Worm (Caenorhabditis elegans) whole organism, mixed stage, embryonic: ENCODE measurements around the gene Y65A5A.1.
A peak's percentile ranks its signal among the peaks of the same experiment; 100 is the strongest.

Source experiments
- M03D4.4 ChIP-seq: sonication (generic microtip); optimal IDR thresholded peaks from 2 replicates; lab custom pipeline; 2017; ENCODE audit warnings: mild to moderate bottlenecking, missing genetic modification characterization, missing compliant biosample characterization
- bed-3 ChIP-seq: fragments of 200-800 bp; sonication (Bioruptor generic); optimal IDR thresholded peaks from 3 replicates; lab custom pipeline; 2018; ENCODE audit warnings: mild to moderate bottlenecking, missing genetic modification characterization, moderate library complexity, missing compliant biosample characterization
- blmp-1 ChIP-seq: fragments of 150-350 bp; optimal IDR thresholded peaks from 2 replicates; lab custom pipeline; 2014; ENCODE audit warnings: missing biosample characterization, missing genetic modification characterization
- ceh-39 ChIP-seq: fragments of 150-350 bp; optimal IDR thresholded peaks from 2 replicates; lab custom pipeline; 2014; ENCODE audit warnings: missing biosample characterization, missing genetic modification characterization
- ceh-43 ChIP-seq: fragments of 200-800 bp; sonication (Bioruptor generic); optimal IDR thresholded peaks from 2 replicates; lab custom pipeline; 2018; ENCODE audit warnings: mild to moderate bottlenecking, missing genetic modification characterization, moderate library complexity, missing compliant biosample characterization
- ceh-83 ChIP-seq: fragments of 200-800 bp; sonication (Bioruptor generic); optimal IDR thresholded peaks from 2 replicates; lab custom pipeline; 2018; ENCODE audit warnings: mild to moderate bottlenecking, missing genetic modification characterization, missing compliant biosample characterization
- ces-1 ChIP-seq: fragments of 150-350 bp; optimal IDR thresholded peaks from 2 replicates; lab custom pipeline; 2014; ENCODE audit warnings: missing biosample characterization, missing genetic modification reagents, missing genetic modification characterization
- cnd-1 ChIP-seq: fragments of 200-800 bp; sonication (Bioruptor generic); optimal IDR thresholded peaks from 2 replicates; lab custom pipeline; 2018; ENCODE audit warnings: mild to moderate bottlenecking, missing genetic modification characterization, missing compliant biosample characterization
- drap-1 ChIP-seq: fragments of 200-800 bp; sonication (Bioruptor generic); optimal IDR thresholded peaks from 3 replicates; lab custom pipeline; 2018; ENCODE audit warnings: mild to moderate bottlenecking, missing genetic modification characterization, missing compliant biosample characterization
- elt-1 ChIP-seq: sonication (generic microtip); optimal IDR thresholded peaks from 2 replicates; lab custom pipeline; 2017; ENCODE audit warnings: missing genetic modification characterization, mild to moderate bottlenecking, missing compliant biosample characterization, antibody characterized with exemption, moderate library complexity, borderline replicate concordance; ENCODE audit not compliant: insufficient read depth
- elt-3 ChIP-seq: fragments of 150-350 bp; optimal IDR thresholded peaks from 2 replicates; lab custom pipeline; 2014; ENCODE audit warnings: missing biosample characterization, missing genetic modification characterization
- flh-1 ChIP-seq: fragments of 200-800 bp; sonication (Bioruptor generic); optimal IDR thresholded peaks from 2 replicates; lab custom pipeline; 2018; ENCODE audit warnings: mild to moderate bottlenecking, missing genetic modification characterization, moderate library complexity, missing compliant biosample characterization
- ham-2 ChIP-seq: fragments of 200-800 bp; sonication (Bioruptor generic); optimal IDR thresholded peaks from 2 replicates; lab custom pipeline; 2018; ENCODE audit warnings: mild to moderate bottlenecking, missing genetic modification characterization, missing compliant biosample characterization
- hlh-1 ChIP-seq: fragments of 150-350 bp; optimal IDR thresholded peaks from 2 replicates; lab custom pipeline; 2014; ENCODE audit warnings: missing biosample characterization, missing genetic modification reagents, missing genetic modification characterization
- lin-13 ChIP-seq: fragments of 150-350 bp; optimal IDR thresholded peaks from 2 replicates; lab custom pipeline; 2014; ENCODE audit warnings: missing biosample characterization, missing genetic modification characterization
- lin-32 ChIP-seq: fragments of 200-800 bp; sonication (Bioruptor generic); optimal IDR thresholded peaks from 2 replicates; lab custom pipeline; 2018; ENCODE audit warnings: mild to moderate bottlenecking, missing genetic modification characterization, missing compliant biosample characterization
- mab-5 ChIP-seq: fragments of 150-350 bp; optimal IDR thresholded peaks from 2 replicates; lab custom pipeline; 2014; ENCODE audit warnings: missing biosample characterization, missing genetic modification characterization
- mep-1 ChIP-seq: fragments of 150-350 bp; optimal IDR thresholded peaks from 2 replicates; lab custom pipeline; 2017; ENCODE audit warnings: missing biosample characterization, missing genetic modification reagents, missing genetic modification characterization, inconsistent platforms
- mls-2 ChIP-seq: sonication (generic microtip); optimal IDR thresholded peaks from 2 replicates; lab custom pipeline; 2016; ENCODE audit warnings: mild to moderate bottlenecking, missing genetic modification characterization, moderate library complexity, missing compliant biosample characterization
- nhr-12 ChIP-seq: fragments of 150-350 bp; optimal IDR thresholded peaks from 2 replicates; lab custom pipeline; 2014; ENCODE audit warnings: missing biosample characterization, missing genetic modification characterization
- nhr-2 ChIP-seq: fragments of 150-350 bp; optimal IDR thresholded peaks from 2 replicates; lab custom pipeline; 2014; ENCODE audit warnings: missing biosample characterization, missing genetic modification characterization
- nhr-237 ChIP-seq: fragments of 150-350 bp; optimal IDR thresholded peaks from 2 replicates; lab custom pipeline; 2014; ENCODE audit warnings: missing biosample characterization, missing genetic modification characterization
- nhr-28 ChIP-seq: fragments of 150-350 bp; optimal IDR thresholded peaks from 2 replicates; lab custom pipeline; 2014; ENCODE audit warnings: missing biosample characterization, missing genetic modification characterization
- nhr-76 ChIP-seq: sonication (generic microtip); optimal IDR thresholded peaks from 2 replicates; lab custom pipeline; 2017; ENCODE audit warnings: missing biosample characterization, missing genetic modification characterization
- pha-4 ChIP-seq: fragments of 150-350 bp; optimal IDR thresholded peaks from 2 replicates; lab custom pipeline; 2018; ENCODE audit warnings: missing biosample characterization, missing genetic modification reagents, missing genetic modification characterization
- sem-2 ChIP-seq: fragments of 200-800 bp; sonication (Bioruptor generic); optimal IDR thresholded peaks from 2 replicates; lab custom pipeline; 2018; ENCODE audit warnings: mild to moderate bottlenecking, missing genetic modification characterization, missing compliant biosample characterization
- snpc-4 ChIP-seq: fragments of 150-350 bp; optimal IDR thresholded peaks from 2 replicates; lab custom pipeline; 2014; ENCODE audit warnings: missing biosample characterization, missing genetic modification characterization
- sptf-1 ChIP-seq: sonication (generic microtip); optimal IDR thresholded peaks from 2 replicates; lab custom pipeline; 2017; ENCODE audit warnings: mild to moderate bottlenecking, missing genetic modification characterization, moderate library complexity, missing compliant biosample characterization
- tbx-8 ChIP-seq: fragments of 200-800 bp; sonication (Bioruptor generic); optimal IDR thresholded peaks from 2 replicates; lab custom pipeline; 2018; ENCODE audit warnings: mild to moderate bottlenecking, missing genetic modification characterization, moderate library complexity, missing compliant biosample characterization
- unc-120 ChIP-seq: sonication (generic microtip); optimal IDR thresholded peaks from 2 replicates; lab custom pipeline; 2017; ENCODE audit warnings: missing genetic modification characterization, missing compliant biosample characterization; ENCODE audit not compliant: poor library complexity, severe bottlenecking
- unc-39 ChIP-seq: fragments of 150-350 bp; optimal IDR thresholded peaks from 2 replicates; lab custom pipeline; 2014; ENCODE audit warnings: missing biosample characterization, missing genetic modification characterization
- unc-62 ChIP-seq: fragments of 150-350 bp; optimal IDR thresholded peaks from 2 replicates; lab custom pipeline; 2014; ENCODE audit warnings: missing biosample characterization, missing genetic modification reagents, missing genetic modification characterization
- zip-8 ChIP-seq: fragments of 150-350 bp; optimal IDR thresholded peaks from 2 replicates; lab custom pipeline; 2014; ENCODE audit warnings: missing biosample characterization, missing genetic modification characterization
- ztf-11 ChIP-seq: fragments of 150-350 bp; optimal IDR thresholded peaks from 2 replicates; lab custom pipeline; 2014; ENCODE audit warnings: missing biosample characterization, missing genetic modification characterization

Gene Y65A5A.1

ce11 chrIV:16400412-16401381 is 1.1 kb upstream of the Y65A5A.1 start:
- TF ChIP-seq nhr-76 (tag; lab: Kevin White, UChicago) (no peak), tbx-8 (GFP tag; lab: Kevin White, UChicago) (no peak), drap-1 (GFP tag; lab: Kevin White, UChicago) (no peak), ces-1 (GFP tag; lab: Kevin White, UChicago) (no peak), ceh-39 (tag; lab: Kevin White, UChicago) (no peak), M03D4.4 (peak; percentile 46), nhr-12 (no peak), ham-2 (GFP tag; lab: Kevin White, UChicago) (peak; percentile 87), unc-62 (GFP tag; lab: Kevin White, UChicago) (peak; percentile 62), ceh-83 (GFP tag; lab: Kevin White, UChicago) (no peak), unc-120 (tag; lab: Kevin White, UChicago) (no peak), unc-39 (tag; lab: Kevin White, UChicago) (no peak), sptf-1 (tag; lab: Kevin White, UChicago) (no peak), sem-2 (peak; percentile 31), zip-8 (tag; lab: Kevin White, UChicago) (no peak), flh-1 (no peak), mls-2 (tag; lab: Kevin White, UChicago) (no peak), mep-1 (tag; lab: Kevin White, UChicago) (no peak), nhr-237 (tag; lab: Kevin White, UChicago) (no peak), hlh-1 (tag; lab: Kevin White, UChicago) (peak; percentile 97), elt-3 (tag; lab: Kevin White, UChicago) (no peak), nhr-2 (peak; percentile 79), ceh-43 (GFP tag; lab: Kevin White, UChicago) (peak; percentile 1), elt-1 (tag; lab: Kevin White, UChicago) (peak; percentile 93), snpc-4 (tag; lab: Kevin White, UChicago) (no peak), cnd-1 (tag; lab: Kevin White, UChicago) (peak; percentile 29), blmp-1 (no peak), ztf-11 (tag; lab: Kevin White, UChicago) (no peak), mab-5 (no peak)

ce11 chrIV:16399017-16399416 is 609 bp downstream of the Y65A5A.1 start:
- TF ChIP-seq bed-3 (no peak), blmp-1 (no peak), zip-8 (tag; lab: Kevin White, UChicago) (no peak), nhr-237 (tag; lab: Kevin White, UChicago) (no peak), ces-1 (GFP tag; lab: Kevin White, UChicago) (no peak), sem-2 (peak; percentile 52), M03D4.4 (peak; percentile 51), ceh-83 (GFP tag; lab: Kevin White, UChicago) (peak; percentile 64), ham-2 (GFP tag; lab: Kevin White, UChicago) (peak; percentile 0), unc-120 (tag; lab: Kevin White, UChicago) (peak; percentile 39), sptf-1 (tag; lab: Kevin White, UChicago) (peak; percentile 68), cnd-1 (tag; lab: Kevin White, UChicago) (peak; percentile 79), mls-2 (tag; lab: Kevin White, UChicago) (peak; percentile 48), drap-1 (GFP tag; lab: Kevin White, UChicago) (peak; percentile 43), elt-3 (tag; lab: Kevin White, UChicago) (no peak), unc-62 (GFP tag; lab: Kevin White, UChicago) (no peak), ztf-11 (tag; lab: Kevin White, UChicago) (no peak), flh-1 (peak; percentile 42), tbx-8 (GFP tag; lab: Kevin White, UChicago) (peak; percentile 15), lin-13 (no peak), ceh-39 (tag; lab: Kevin White, UChicago) (no peak), nhr-76 (tag; lab: Kevin White, UChicago) (no peak)
- TF ChIP-seq, all 35 proteins: peak for 11

ce11 chrIV:16397845-16398607 is 1.6 kb downstream of the Y65A5A.1 start:
- TF ChIP-seq ztf-11 (tag; lab: Kevin White, UChicago) (no peak), ceh-39 (tag; lab: Kevin White, UChicago) (no peak), ham-2 (GFP tag; lab: Kevin White, UChicago) (peak; percentile 50), hlh-1 (tag; lab: Kevin White, UChicago) (no peak), flh-1 (peak; percentile 46), tbx-8 (GFP tag; lab: Kevin White, UChicago) (peak; percentile 68), mab-5 (no peak), nhr-12 (no peak), sem-2 (peak; percentile 72), unc-62 (GFP tag; lab: Kevin White, UChicago) (peak; percentile 8), nhr-237 (tag; lab: Kevin White, UChicago) (no peak), mep-1 (tag; lab: Kevin White, UChicago) (no peak), nhr-76 (tag; lab: Kevin White, UChicago) (no peak), ceh-43 (GFP tag; lab: Kevin White, UChicago) (peak; percentile 65), ceh-83 (GFP tag; lab: Kevin White, UChicago) (peak; percentile 83), lin-32 (peak; percentile 1), cnd-1 (tag; lab: Kevin White, UChicago) (peak; percentile 85), nhr-28 (tag; lab: Kevin White, UChicago) (no peak), zip-8 (tag; lab: Kevin White, UChicago) (peak; percentile 25), elt-3 (tag; lab: Kevin White, UChicago) (no peak), pha-4 (tag; lab: Kevin White, UChicago) (no peak), sptf-1 (tag; lab: Kevin White, UChicago) (peak; percentile 80), snpc-4 (tag; lab: Kevin White, UChicago) (no peak), drap-1 (GFP tag; lab: Kevin White, UChicago) (peak; percentile 73), bed-3 (peak; percentile 23), nhr-2 (peak; percentile 75), blmp-1 (no peak), elt-1 (tag; lab: Kevin White, UChicago) (peak; percentile 69), mls-2 (tag; lab: Kevin White, UChicago) (peak; percentile 73), unc-39 (tag; lab: Kevin White, UChicago) (no peak), M03D4.4 (peak; percentile 72)
